Worm (Caenorhabditis elegans): ENCODE data around the gene F49H6.5.

The F49H6.5 gene

ce11 chrV:17064676-17065075 is 41.6 kb downstream of the F49H6.5 start, which contains the start of gene srh-255:
TSS of gene srh-255 (plus strand) at chrV:17064976.
- TF ChIP-seq unc-120 (tag; optimal IDR thresholded peaks at IDR 0.05; ENCODE audit: poor library complexity, severe bottlenecking): no peak
- TF ChIP-seq nhr-2 (tag; optimal IDR thresholded peaks at IDR 0.05): no peak
- no peak for TF ChIP-seq elt-1 (tag; optimal IDR thresholded peaks at IDR 0.05; ENCODE audit: borderline replicate concordance, insufficient read depth)
- no peak for TF ChIP-seq nhr-28 (tag; optimal IDR thresholded peaks at IDR 0.05)
- TF ChIP-seq M03D4.4 (tag; optimal IDR thresholded peaks at IDR 0.05): no peak
- no peak for TF ChIP-seq snpc-4 (tag; optimal IDR thresholded peaks at IDR 0.05)
- no peak for TF ChIP-seq cnd-1 (tag; optimal IDR thresholded peaks at IDR 0.05)
- TF ChIP-seq sptf-1 (tag; optimal IDR thresholded peaks at IDR 0.05): no peak
- TF ChIP-seq nhr-12 (tag; optimal IDR thresholded peaks at IDR 0.05): no peak
- TF ChIP-seq mls-2 (tag; optimal IDR thresholded peaks at IDR 0.05): no peak
- TF ChIP-seq ham-2 (GFP tag; optimal IDR thresholded peaks at IDR 0.05): no peak
- no peak for TF ChIP-seq blmp-1 (tag; optimal IDR thresholded peaks at IDR 0.05)

- TF ChIP-seq elt-1 (tag; optimal IDR thresholded peaks at IDR 0.05; ENCODE audit: borderline replicate concordance, insufficient read depth) (no peak), mls-2 (tag; optimal IDR thresholded peaks at IDR 0.05) (no peak), unc-39 (tag; optimal IDR thresholded peaks at IDR 0.05) (no peak), lsy-2 (tag; optimal IDR thresholded peaks at IDR 0.05) (no peak), mab-5 (tag; optimal IDR thresholded peaks at IDR 0.05) (no peak), nhr-12 (tag; optimal IDR thresholded peaks at IDR 0.05) (no peak), nhr-2 (tag; optimal IDR thresholded peaks at IDR 0.05) (no peak), unc-120 (tag; optimal IDR thresholded peaks at IDR 0.05; ENCODE audit: poor library complexity, severe bottlenecking) (no peak), blmp-1 (tag; optimal IDR thresholded peaks at IDR 0.05) (no peak)
These were observed 43.6 kb downstream of the F49H6.5 start for ce11 chrV:17066634-17067033.

ce11 chrV:17068839-17069238 is 45.8 kb downstream of the F49H6.5 start, which contains the start of gene T05E12.8:
TSS of gene T05E12.8 (plus strand) at chrV:17069139.
- TF ChIP-seq flh-1 (GFP tag; optimal IDR thresholded peaks at IDR 0.05) (no peak), nhr-237 (tag; optimal IDR thresholded peaks at IDR 0.05) (no peak), zip-8 (tag; optimal IDR thresholded peaks at IDR 0.05) (no peak), ceh-83 (GFP tag; optimal IDR thresholded peaks at IDR 0.05) (no peak), hlh-1 (tag; optimal IDR thresholded peaks at IDR 0.05) (no peak), ztf-11 (tag; optimal IDR thresholded peaks at IDR 0.05) (no peak)

ce11 chrV:17071578-17071977 is 48.5 kb downstream of the F49H6.5 start, which contains the start of gene srbc-14:
TSS of gene srbc-14 (minus strand) at chrV:17071678.
- TF ChIP-seq nhr-28 (tag; optimal IDR thresholded peaks at IDR 0.05) (no peak), ceh-83 (GFP tag; optimal IDR thresholded peaks at IDR 0.05) (no peak), unc-62 (GFP tag; optimal IDR thresholded peaks at IDR 0.05) (no peak), unc-39 (tag; optimal IDR thresholded peaks at IDR 0.05) (no peak), sptf-1 (tag; optimal IDR thresholded peaks at IDR 0.05) (no peak), M03D4.4 (tag; optimal IDR thresholded peaks at IDR 0.05) (no peak), lin-32 (GFP tag; optimal IDR thresholded peaks at IDR 0.05) (no peak), nhr-237 (tag; optimal IDR thresholded peaks at IDR 0.05) (no peak), nhr-12 (tag; optimal IDR thresholded peaks at IDR 0.05) (no peak), elt-1 (tag; optimal IDR thresholded peaks at IDR 0.05; ENCODE audit: borderline replicate concordance, insufficient read depth) (no peak), elt-3 (tag; optimal IDR thresholded peaks at IDR 0.05) (no peak), ceh-43 (GFP tag; optimal IDR thresholded peaks at IDR 0.05) (no peak), blmp-1 (tag; optimal IDR thresholded peaks at IDR 0.05) (no peak), lsy-2 (tag; optimal IDR thresholded peaks at IDR 0.05) (no peak)

Data from whole organism, mixed stage, embryonic.